Fruit fly (Drosophila melanogaster) whole organism, adult: Measurements from ENCODE around the gene Rab30.

ENCODE experiments used
- CG11617 ChIP-seq: fragments of 200-800 bp; sonication (Bioruptor generic); optimal IDR thresholded peaks from 2 replicates; lab custom pipeline; 2017; ENCODE audit warnings: mild to moderate bottlenecking, missing biosample characterization, missing genetic modification reagents, missing genetic modification characterization
- CG12768 ChIP-seq: fragments of 200-800 bp; sonication (Bioruptor generic); optimal IDR thresholded peaks from 2 replicates; lab custom pipeline; 2017; ENCODE audit warnings: missing biosample characterization, missing genetic modification characterization, mild to moderate bottlenecking, moderate library complexity, missing genetic modification reagents
- CG14711 ChIP-seq: fragments of 200-800 bp; sonication (Bioruptor generic); optimal IDR thresholded peaks from 2 replicates; lab custom pipeline; 2018; ENCODE audit warnings: missing biosample characterization, mild to moderate bottlenecking, missing genetic modification characterization, moderate library complexity
- CG1620 ChIP-seq: fragments of 200-800 bp; sonication (Bioruptor generic); optimal IDR thresholded peaks from 2 replicates; lab custom pipeline; 2016; ENCODE audit warnings: missing biosample characterization, missing genetic modification characterization
- CG33017 ChIP-seq: fragments of 200-800 bp; sonication (Bioruptor generic); optimal IDR thresholded peaks from 2 replicates; lab custom pipeline; 2018; ENCODE audit warnings: missing biosample characterization, mild to moderate bottlenecking, missing genetic modification characterization, moderate library complexity
- CG5204 ChIP-seq: fragments of 200-800 bp; sonication (Bioruptor generic); optimal IDR thresholded peaks from 2 replicates; lab custom pipeline; 2016; ENCODE audit warnings: missing biosample characterization, missing genetic modification characterization
- CG7045 ChIP-seq: fragments of 200-800 bp; sonication (Bioruptor generic); optimal IDR thresholded peaks from 2 replicates; lab custom pipeline; 2017; ENCODE audit warnings: missing biosample characterization, mild to moderate bottlenecking, missing genetic modification characterization
- CG7101 ChIP-seq: fragments of 200-800 bp; sonication (Bioruptor generic); optimal IDR thresholded peaks from 2 replicates; lab custom pipeline; 2018; ENCODE audit warnings: missing biosample characterization, mild to moderate bottlenecking, missing genetic modification characterization, moderate library complexity
- Clk ChIP-seq: fragments of 200-800 bp; sonication (Bioruptor generic); optimal IDR thresholded peaks from 2 replicates; lab custom pipeline; 2017; ENCODE audit warnings: missing biosample characterization, missing genetic modification characterization
- Crg-1 ChIP-seq: fragments of 200-800 bp; sonication (Bioruptor generic); optimal IDR thresholded peaks from 2 replicates; lab custom pipeline; 2016; ENCODE audit warnings: missing biosample characterization, missing genetic modification characterization
- Hr96 ChIP-seq: fragments of 200-800 bp; sonication (Bioruptor generic); optimal IDR thresholded peaks from 2 replicates; lab custom pipeline; 2016; ENCODE audit warnings: missing biosample characterization, missing genetic modification characterization
- Mnt ChIP-seq: fragments of 200-800 bp; sonication (Bioruptor generic); optimal IDR thresholded peaks from 2 replicates; lab custom pipeline; 2016; ENCODE audit warnings: missing biosample characterization, mild to moderate bottlenecking, missing genetic modification characterization
- bab1 ChIP-seq: fragments of 200-800 bp; sonication (Bioruptor generic); optimal IDR thresholded peaks from 3 replicates; lab custom pipeline; 2019; ENCODE audit warnings: missing biosample characterization, mild to moderate bottlenecking, missing genetic modification characterization, moderate library complexity
- cic ChIP-seq: fragments of 200-800 bp; sonication (Bioruptor generic); optimal IDR thresholded peaks from 2 replicates; lab custom pipeline; 2017; ENCODE audit warnings: missing biosample characterization, mild to moderate bottlenecking, missing genetic modification characterization, moderate library complexity
- cnc ChIP-seq, 2 experiments: fragments of >200 bp; optimal IDR thresholded peaks; 2 replicates each; lab custom pipeline; 2017
- kay ChIP-seq: fragments of 200-800 bp; sonication (Bioruptor generic); peaks from one replicate; lab custom pipeline; 2016; ENCODE audit warnings: missing biosample characterization, missing genetic modification characterization, borderline replicate concordance
- ovo ChIP-seq: fragments of 200-800 bp; sonication (Bioruptor generic); optimal IDR thresholded peaks from 2 replicates; lab custom pipeline; 2016; ENCODE audit warnings: missing biosample characterization, missing genetic modification characterization
- pad ChIP-seq: fragments of 200-800 bp; sonication (Bioruptor generic); optimal IDR thresholded peaks from 3 replicates; lab custom pipeline; 2017; ENCODE audit warnings: missing biosample characterization, missing genetic modification characterization, mild to moderate bottlenecking, moderate library complexity, missing genetic modification reagents
- tj ChIP-seq: fragments of 200-800 bp; sonication (Bioruptor generic); optimal IDR thresholded peaks from 3 replicates; lab custom pipeline; 2017; ENCODE audit warnings: missing biosample characterization, mild to moderate bottlenecking, missing genetic modification characterization, moderate library complexity
- toe ChIP-seq: fragments of 200-800 bp; sonication (Bioruptor generic); optimal IDR thresholded peaks from 2 replicates; lab custom pipeline; 2016; ENCODE audit warnings: missing biosample characterization, missing genetic modification characterization

The Rab30 gene

dm6 chr2L:7011962-7012361 lies 20.4 kb downstream of the Rab30 start, which contains the start of gene CG43321:
Gene CG43321, plus strand, starts transcription at chr2L:7012262.
- TF ChIP-seq bab1 (GFP tag; lab: Kevin White, UChicago) (no peak), CG7101 (tag; lab: Kevin White, UChicago) (no peak), CG7045 (no peak), CG1620 (GFP tag; lab: Kevin White, UChicago) (no peak), CG14711 (no peak)

- TF ChIP-seq CG1620 (GFP tag; lab: Kevin White, UChicago) (no peak), pad (GFP tag; lab: Kevin White, UChicago) (no peak)
These were observed 21.9 kb downstream of the Rab30 start for dm6 chr2L:7010513-7010912.

- TF ChIP-seq CG1620 (GFP tag; lab: Kevin White, UChicago) = no peak
- no peak for TF ChIP-seq Clk (GFP tag; lab: Kevin White, UChicago)
- no peak for TF ChIP-seq toe (GFP tag; lab: Kevin White, UChicago)
- TF ChIP-seq Mnt (GFP tag; lab: Kevin White, UChicago) = no peak
These were observed 22.5 kb downstream of the Rab30 start, which contains the start of gene uif for dm6 chr2L:7009807-7010470. Gene uif, minus strand, starts transcription at chr2L:7010359.

- TF ChIP-seq CG7045 (no peak), kay (no peak), CG7101 (tag; lab: Kevin White, UChicago) (no peak), CG1620 (GFP tag; lab: Kevin White, UChicago) (no peak), CG33017 (no peak), CG14711 (no peak), Crg-1 (GFP tag; lab: Kevin White, UChicago) (no peak), toe (GFP tag; lab: Kevin White, UChicago) (no peak), Mnt (GFP tag; lab: Kevin White, UChicago) (no peak), bab1 (GFP tag; lab: Kevin White, UChicago) (no peak), pad (GFP tag; lab: Kevin White, UChicago) (no peak), cnc (optimal IDR thresholded peaks at IDR 0.05; lab: Kevin White, UChicago) (no peak)
These were observed 24.8 kb downstream of the Rab30 start for dm6 chr2L:7007564-7007963.

- no peak for TF ChIP-seq CG11617 (GFP tag; lab: Kevin White, UChicago)
- TF ChIP-seq CG33017 = no peak
- no peak for TF ChIP-seq ovo (GFP tag; lab: Kevin White, UChicago)
- no peak for TF ChIP-seq pad (GFP tag; lab: Kevin White, UChicago)
- TF ChIP-seq kay = no peak
- no peak for TF ChIP-seq Crg-1 (GFP tag; lab: Kevin White, UChicago)
- TF ChIP-seq Clk (GFP tag; lab: Kevin White, UChicago) = no peak
- TF ChIP-seq CG12768 (GFP tag; lab: Kevin White, UChicago) = no peak
These were observed 26.9 kb downstream of the Rab30 start for dm6 chr2L:7005489-7005888.

- TF ChIP-seq CG33017 (no peak), Clk (GFP tag; lab: Kevin White, UChicago) (no peak), CG5204 (GFP tag; lab: Kevin White, UChicago) (no peak), CG11617 (GFP tag; lab: Kevin White, UChicago) (no peak), CG7101 (tag; lab: Kevin White, UChicago) (no peak), cic (no peak), ovo (GFP tag; lab: Kevin White, UChicago) (no peak), CG7045 (no peak), toe (GFP tag; lab: Kevin White, UChicago) (no peak), CG12768 (GFP tag; lab: Kevin White, UChicago) (no peak), tj (no peak), Hr96 (GFP tag; lab: Kevin White, UChicago) (no peak), CG1620 (GFP tag; lab: Kevin White, UChicago) (no peak), kay (no peak)
These were observed 28.1 kb downstream of the Rab30 start for dm6 chr2L:7004304-7004703.

- TF ChIP-seq Clk (GFP tag; lab: Kevin White, UChicago) (no peak), Hr96 (GFP tag; lab: Kevin White, UChicago) (no peak), CG12768 (GFP tag; lab: Kevin White, UChicago) (no peak), cic (no peak), CG33017 (no peak), CG7045 (no peak), Crg-1 (GFP tag; lab: Kevin White, UChicago) (no peak), tj (no peak), CG5204 (GFP tag; lab: Kevin White, UChicago) (no peak), CG11617 (GFP tag; lab: Kevin White, UChicago) (no peak), CG14711 (no peak)
These were observed 33.7 kb downstream of the Rab30 start for dm6 chr2L:6998736-6999135.

dm6 chr2L:6991085-6991484 lies 41.3 kb downstream of the Rab30 start:
- TF ChIP-seq CG7045 (no peak), Hr96 (GFP tag; lab: Kevin White, UChicago) (no peak), cic (no peak), kay (no peak), CG5204 (GFP tag; lab: Kevin White, UChicago) (no peak), CG7101 (tag; lab: Kevin White, UChicago) (no peak), ovo (GFP tag; lab: Kevin White, UChicago) (no peak), CG33017 (no peak), toe (GFP tag; lab: Kevin White, UChicago) (no peak), CG12768 (GFP tag; lab: Kevin White, UChicago) (no peak), Clk (GFP tag; lab: Kevin White, UChicago) (no peak), CG11617 (GFP tag; lab: Kevin White, UChicago) (no peak), CG14711 (no peak)
